Worm (Caenorhabditis elegans): ENCODE measurements around the gene T05H4.4.

ce11 chrV:6438601-6439000 is at the start of gene T05H4.4:
- TF ChIP-seq F22D6.2 (tag; optimal IDR thresholded peaks at IDR 0.05) (no peak), hmg-1.2 (GFP tag; IDR thresholded peaks at IDR 0.05) (no peak), dpl-1 (GFP tag; optimal IDR thresholded peaks at IDR 0.05) (no peak), cebp-2 (GFP tag; IDR thresholded peaks at IDR 0.05) (no peak), ets-4 (GFP tag; optimal IDR thresholded peaks at IDR 0.05) (no peak), F49E8.2 (tag; optimal IDR thresholded peaks at IDR 0.05; ENCODE audit: insufficient read depth) (no peak)

Data from whole organism, young adult.